Worm (Caenorhabditis elegans) whole organism, mixed stage, embryonic: Measurements from ENCODE around the gene K08D10.10.
"Not testable (repeated sequence)": the region's sequence is repeated elsewhere in the genome, so short reads cannot be mapped to it uniquely, and the experiment has no call there.

Source experiments
- ces-1 ChIP-seq: fragments of 150-350 bp; optimal IDR thresholded peaks from 2 replicates; lab custom pipeline; 2014; ENCODE audit warnings: missing biosample characterization, missing genetic modification reagents, missing genetic modification characterization
- elt-3 ChIP-seq: fragments of 150-350 bp; optimal IDR thresholded peaks from 2 replicates; lab custom pipeline; 2014; ENCODE audit warnings: missing biosample characterization, missing genetic modification characterization
- flh-1 ChIP-seq: fragments of 200-800 bp; sonication (Bioruptor generic); optimal IDR thresholded peaks from 2 replicates; lab custom pipeline; 2018; ENCODE audit warnings: mild to moderate bottlenecking, missing genetic modification characterization, moderate library complexity, missing compliant biosample characterization
- ham-2 ChIP-seq: fragments of 200-800 bp; sonication (Bioruptor generic); optimal IDR thresholded peaks from 2 replicates; lab custom pipeline; 2018; ENCODE audit warnings: mild to moderate bottlenecking, missing genetic modification characterization, missing compliant biosample characterization
- lin-13 ChIP-seq: fragments of 150-350 bp; optimal IDR thresholded peaks from 2 replicates; lab custom pipeline; 2014; ENCODE audit warnings: missing biosample characterization, missing genetic modification characterization
- lsy-2 ChIP-seq: fragments of 150-350 bp; optimal IDR thresholded peaks from 2 replicates; lab custom pipeline; 2014; ENCODE audit warnings: missing biosample characterization, missing genetic modification characterization
- mls-2 ChIP-seq: sonication (generic microtip); optimal IDR thresholded peaks from 2 replicates; lab custom pipeline; 2016; ENCODE audit warnings: mild to moderate bottlenecking, missing genetic modification characterization, moderate library complexity, missing compliant biosample characterization
- pha-4 ChIP-seq: fragments of 150-350 bp; optimal IDR thresholded peaks from 2 replicates; lab custom pipeline; 2018; ENCODE audit warnings: missing biosample characterization, missing genetic modification reagents, missing genetic modification characterization
- unc-120 ChIP-seq: sonication (generic microtip); optimal IDR thresholded peaks from 2 replicates; lab custom pipeline; 2017; ENCODE audit warnings: missing genetic modification characterization, missing compliant biosample characterization; ENCODE audit not compliant: poor library complexity, severe bottlenecking
- unc-39 ChIP-seq: fragments of 150-350 bp; optimal IDR thresholded peaks from 2 replicates; lab custom pipeline; 2014; ENCODE audit warnings: missing biosample characterization, missing genetic modification characterization
- zip-8 ChIP-seq: fragments of 150-350 bp; optimal IDR thresholded peaks from 2 replicates; lab custom pipeline; 2014; ENCODE audit warnings: missing biosample characterization, missing genetic modification characterization

The K08D10.10 gene

DNA sequence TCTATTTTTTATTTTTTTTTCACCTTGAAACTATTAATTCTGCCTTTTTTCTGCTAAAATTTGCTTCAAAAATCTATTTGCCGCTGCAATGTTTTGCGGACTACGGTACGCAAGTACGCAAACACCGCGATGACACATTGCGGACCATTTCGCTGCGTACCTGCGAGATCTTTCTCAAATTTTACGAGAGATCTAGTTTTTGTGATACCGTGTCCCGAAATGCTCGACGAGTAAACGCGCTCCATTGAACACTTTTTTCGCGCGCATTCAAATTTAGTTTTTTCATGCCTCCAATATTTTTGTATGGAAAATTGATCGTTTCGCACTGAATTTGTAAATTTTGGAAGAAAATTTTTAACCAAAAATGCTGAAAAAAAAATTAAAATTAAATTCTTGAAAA lies 32.7 kb downstream of the K08D10.10 start:
- TF ChIP-seq lsy-2 (tag; lab: Kevin White, UChicago), result peak; percentile 62

DNA sequence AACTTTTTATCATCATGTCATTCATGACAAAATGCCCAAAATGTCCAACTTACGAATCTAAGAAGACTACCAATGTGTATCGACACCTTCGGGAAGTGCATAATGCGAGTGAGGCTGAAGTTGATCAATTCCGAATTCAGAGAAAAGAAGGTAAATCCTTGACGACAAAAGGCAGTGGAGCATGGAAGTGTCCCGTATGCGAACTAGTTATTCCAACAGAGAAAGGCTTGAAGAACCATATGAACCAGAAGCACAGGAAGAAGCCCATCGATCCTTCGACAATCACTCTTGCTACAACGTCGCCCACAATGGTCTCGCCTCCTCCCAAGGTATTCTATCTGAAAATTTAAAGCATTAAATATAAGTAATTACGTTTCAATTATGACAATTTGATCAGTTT lies 34.1 kb downstream of the K08D10.10 start, which contains the start of gene K08D10.11:
Gene K08D10.11 (minus strand): TSS at position 101 of the 400 bp plus-strand sequence.
- TF ChIP-seq ham-2 (GFP tag; lab: Kevin White, UChicago); lin-13 (tag; lab: Kevin White, UChicago); elt-3: not testable (repeated sequence)

DNA sequence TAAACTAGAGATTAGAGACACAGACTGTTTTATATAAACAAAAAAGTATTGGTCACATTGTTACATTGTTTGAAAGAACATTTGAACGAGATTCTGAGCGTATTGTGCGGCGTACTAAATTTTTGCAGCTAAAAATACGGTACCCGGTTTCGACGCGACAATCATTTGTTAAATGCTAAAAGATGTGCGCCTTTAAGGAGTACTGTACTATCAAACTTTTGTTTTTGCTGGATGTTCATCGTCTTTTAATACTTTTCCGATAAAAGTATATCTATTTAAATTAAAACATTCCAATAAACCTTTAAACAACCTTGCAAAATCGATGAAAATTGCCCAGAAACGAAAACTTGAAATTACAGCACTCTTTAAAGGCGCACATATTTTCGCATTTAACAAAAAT lies 44.7 kb downstream of the K08D10.10 start, which contains the start of gene K06B9.6:
Gene K06B9.6 (minus strand): TSS at position 101 of the 400 bp plus-strand sequence.
- TF ChIP-seq mls-2 (tag; lab: Kevin White, UChicago); pha-4 (tag; lab: Kevin White, UChicago); ces-1 (GFP tag; lab: Kevin White, UChicago): not testable (repeated sequence)

DNA sequence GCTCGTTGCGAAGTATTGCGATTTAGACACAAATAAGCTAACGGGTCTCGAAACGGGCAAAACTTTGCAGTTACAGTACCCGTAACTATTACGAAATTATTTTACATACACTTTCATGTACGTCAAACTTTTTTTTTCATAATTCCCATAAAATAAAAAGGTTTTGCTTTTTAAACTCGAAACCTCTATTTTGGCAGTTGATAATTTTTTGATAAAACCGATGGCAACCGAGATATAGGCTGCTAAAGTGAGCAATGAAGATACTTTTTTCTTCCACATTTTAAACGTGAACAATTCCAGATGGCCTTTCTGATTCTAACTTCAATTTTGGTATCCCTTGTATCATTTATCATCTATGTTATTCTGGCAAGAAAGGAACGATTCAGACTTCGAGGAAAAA lies 45.1 kb downstream of the K08D10.10 start, which contains the start of gene cyp-25A6:
Gene cyp-25A6 (plus strand): TSS at position 301 of the 400 bp plus-strand sequence.
- TF ChIP-seq unc-120 (tag; lab: Kevin White, UChicago); unc-39 (tag; lab: Kevin White, UChicago); flh-1: not testable (repeated sequence)

DNA sequence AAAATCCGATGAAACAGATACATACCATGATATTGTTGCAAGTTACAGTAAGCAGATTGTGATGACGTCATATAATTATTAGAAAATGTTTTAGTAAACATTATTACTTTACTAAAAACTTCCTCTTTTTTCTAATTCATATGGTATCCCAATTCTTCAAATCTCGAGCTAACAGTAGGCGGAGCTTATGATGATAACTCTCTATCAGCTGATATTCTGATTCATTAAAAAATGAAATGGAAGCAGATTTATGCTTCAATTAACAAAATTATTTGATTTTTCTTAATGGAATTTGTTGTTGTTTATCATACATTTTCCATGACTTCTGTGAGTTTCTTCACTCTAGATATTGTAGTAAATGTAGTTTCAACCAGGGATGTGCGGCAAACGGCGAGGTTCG lies 52.2 kb downstream of the K08D10.10 start, which contains the start of gene pax-2:
Gene pax-2 (minus strand): TSS at position 101 of the 400 bp plus-strand sequence.
- peak; percentile 75 for TF ChIP-seq zip-8 (tag; lab: Kevin White, UChicago)
- no peak for TF ChIP-seq elt-3
